Fruit fly (Drosophila melanogaster) whole organism, pupa: ENCODE data around the gene CG5902.
A peak's percentile ranks its signal among the peaks of the same experiment; 100 is the strongest.

Experiments
- CG10348 ChIP-seq: fragments of 200-800 bp; sonication (Bioruptor generic); IDR thresholded peaks from 2 replicates; pipeline ENCODE4 v1.3.6; 2022; ENCODE audit warnings: missing biosample characterization, missing genetic modification characterization
- CG12605 ChIP-seq: fragments of 200-800 bp; sonication (Bioruptor generic); IDR thresholded peaks from 2 replicates; pipeline ENCODE4 v1.3.6; 2022; ENCODE audit warnings: missing biosample characterization, missing genetic modification characterization
- CG13204 ChIP-seq: fragments of 200-800 bp; sonication (Bioruptor generic); optimal IDR thresholded peaks from 2 replicates; lab custom pipeline; 2018; ENCODE audit warnings: missing biosample characterization, mild to moderate bottlenecking, missing genetic modification characterization, moderate library complexity
- CG14655 ChIP-seq: fragments of 200-800 bp; sonication (Bioruptor generic); optimal IDR thresholded peaks from 3 replicates; lab custom pipeline; 2017; ENCODE audit warnings: mild to moderate bottlenecking, missing biosample characterization, missing genetic modification reagents, missing genetic modification characterization
- CG15710 ChIP-seq: fragments of 200-800 bp; sonication (Bioruptor generic); optimal IDR thresholded peaks from 2 replicates; lab custom pipeline; 2018; ENCODE audit warnings: missing biosample characterization, mild to moderate bottlenecking, missing genetic modification characterization, moderate library complexity
- CG17806 ChIP-seq: fragments of 200-800 bp; sonication (Bioruptor generic); optimal IDR thresholded peaks from 2 replicates; lab custom pipeline; 2018; ENCODE audit warnings: missing biosample characterization, mild to moderate bottlenecking, missing genetic modification characterization, moderate library complexity
- CG32121 ChIP-seq: fragments of 200-800 bp; sonication (Bioruptor generic); IDR thresholded peaks from 2 replicates; pipeline ENCODE4 v1.3.6; 2022; ENCODE audit warnings: missing biosample characterization, missing genetic modification characterization
- CG34367 ChIP-seq: fragments of 200-800 bp; sonication (Bioruptor generic); optimal IDR thresholded peaks from 2 replicates; lab custom pipeline; 2018; ENCODE audit warnings: missing biosample characterization, mild to moderate bottlenecking, missing genetic modification characterization
- CG4496 ChIP-seq: fragments of 200-800 bp; sonication (Bioruptor generic); IDR thresholded peaks from 3 replicates; pipeline ENCODE4 v1.3.6; 2022; ENCODE audit warnings: missing biosample characterization, missing genetic modification characterization
- CG8159 ChIP-seq: fragments of 200-800 bp; sonication (Bioruptor generic); optimal IDR thresholded peaks from 3 replicates; lab custom pipeline; 2018; ENCODE audit warnings: missing biosample characterization, mild to moderate bottlenecking, missing genetic modification characterization, moderate library complexity
- CG8301 ChIP-seq: fragments of 200-800 bp; sonication (Bioruptor generic); optimal IDR thresholded peaks from 2 replicates; lab custom pipeline; 2018; ENCODE audit warnings: missing biosample characterization, mild to moderate bottlenecking, missing genetic modification characterization
- CG9948 ChIP-seq: fragments of 200-800 bp; sonication (Bioruptor generic); optimal IDR thresholded peaks from 2 replicates; lab custom pipeline; 2018; ENCODE audit warnings: missing biosample characterization, mild to moderate bottlenecking, missing genetic modification characterization, moderate library complexity
- D1 ChIP-seq: fragments of 200-800 bp; sonication (Bioruptor generic); optimal IDR thresholded peaks from 2 replicates; lab custom pipeline; 2018; ENCODE audit warnings: missing biosample characterization, mild to moderate bottlenecking, missing genetic modification characterization, moderate library complexity
- EcR ChIP-seq: fragments of 200-800 bp; sonication (Bioruptor generic); optimal IDR thresholded peaks from 3 replicates; lab custom pipeline; 2019; ENCODE audit warnings: missing biosample characterization, missing genetic modification characterization, mild to moderate bottlenecking, moderate library complexity, missing genetic modification reagents
- Ets98B ChIP-seq: fragments of 200-800 bp; sonication (Bioruptor generic); IDR thresholded peaks from 2 replicates; pipeline ENCODE4 v1.3.6; 2022; ENCODE audit warnings: missing biosample characterization, missing genetic modification characterization
- Pif1A ChIP-seq: fragments of 200-800 bp; sonication (Bioruptor generic); optimal IDR thresholded peaks from 3 replicates; lab custom pipeline; 2016; ENCODE audit warnings: missing biosample characterization, missing genetic modification characterization
- Pif1B ChIP-seq: fragments of 200-800 bp; sonication (Bioruptor generic); optimal IDR thresholded peaks from 3 replicates; lab custom pipeline; 2016; ENCODE audit warnings: missing biosample characterization, missing genetic modification characterization
- Snoo ChIP-seq: fragments of 200-800 bp; sonication (Bioruptor generic); optimal IDR thresholded peaks from 3 replicates; lab custom pipeline; 2017; ENCODE audit warnings: missing biosample characterization, mild to moderate bottlenecking, missing genetic modification characterization, inconsistent platforms
- fd96Ca ChIP-seq: fragments of 200-800 bp; sonication (Bioruptor generic); IDR thresholded peaks from 3 replicates; pipeline ENCODE4 v1.3.6; 2022; ENCODE audit warnings: missing biosample characterization, missing genetic modification characterization
- gl ChIP-seq: fragments of 200-800 bp; sonication (Bioruptor generic); optimal IDR thresholded peaks from 2 replicates; lab custom pipeline; 2018; ENCODE audit warnings: missing biosample characterization, mild to moderate bottlenecking, missing genetic modification characterization
- rn ChIP-seq: fragments of 200-800 bp; sonication (Bioruptor generic); IDR thresholded peaks from 2 replicates; pipeline ENCODE4 v1.3.6; 2022; ENCODE audit warnings: missing biosample characterization, missing genetic modification characterization

The CG5902 gene

DNA sequence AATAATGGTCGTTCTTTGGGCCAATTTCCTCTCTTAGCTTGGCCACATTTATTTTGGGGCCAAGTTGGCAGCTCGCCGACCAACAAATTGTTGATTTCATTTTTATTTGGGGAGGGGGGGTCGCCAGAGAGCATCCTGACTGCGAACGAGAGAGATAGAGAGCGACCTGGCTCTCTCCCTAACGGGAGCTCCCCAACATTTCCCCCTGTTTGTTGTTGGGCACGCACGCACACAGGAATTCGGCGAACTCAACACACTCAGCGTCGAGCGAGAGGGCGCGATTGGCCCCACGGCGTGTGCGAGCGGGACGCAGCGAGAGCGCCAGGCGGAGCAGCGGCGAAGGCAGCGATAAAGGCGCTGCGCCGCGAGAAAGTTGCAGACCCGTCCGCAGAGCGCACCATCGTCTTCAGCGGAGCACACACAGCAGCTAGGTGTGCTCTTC lies 23.6 kb upstream of the CG5902 start, which contains the start of gene CG31140:
CG31140 (plus strand) TSS at position 400 of the 442 bp plus-strand sequence.
- TF ChIP-seq CG13204 (peak; percentile 95), Ets98B (GFP tag; lab: Robert Waterston, UW) (peak; percentile 63; the same call in 1 of the 2 replicates), CG32121 (GFP tag; lab: Robert Waterston, UW) (peak; percentile 45; the same call in 1 of the 2 replicates), CG4496 (GFP tag; lab: Robert Waterston, UW) (peak; percentile 81), rn (GFP tag; lab: Robert Waterston, UW) (no peak), fd96Ca (GFP tag; lab: Robert Waterston, UW) (0 out of 3 replicates have a peak, but pooled peaks have one; percentile 57), CG14655 (GFP tag; lab: Kevin White, UChicago) (peak; percentile 32), CG12605 (peak; percentile 63; the same call in 1 of the 2 replicates), CG8301 (tag; lab: Kevin White, UChicago) (no peak), Pif1B (GFP tag; lab: Kevin White, UChicago) (peak; percentile 49)

DNA sequence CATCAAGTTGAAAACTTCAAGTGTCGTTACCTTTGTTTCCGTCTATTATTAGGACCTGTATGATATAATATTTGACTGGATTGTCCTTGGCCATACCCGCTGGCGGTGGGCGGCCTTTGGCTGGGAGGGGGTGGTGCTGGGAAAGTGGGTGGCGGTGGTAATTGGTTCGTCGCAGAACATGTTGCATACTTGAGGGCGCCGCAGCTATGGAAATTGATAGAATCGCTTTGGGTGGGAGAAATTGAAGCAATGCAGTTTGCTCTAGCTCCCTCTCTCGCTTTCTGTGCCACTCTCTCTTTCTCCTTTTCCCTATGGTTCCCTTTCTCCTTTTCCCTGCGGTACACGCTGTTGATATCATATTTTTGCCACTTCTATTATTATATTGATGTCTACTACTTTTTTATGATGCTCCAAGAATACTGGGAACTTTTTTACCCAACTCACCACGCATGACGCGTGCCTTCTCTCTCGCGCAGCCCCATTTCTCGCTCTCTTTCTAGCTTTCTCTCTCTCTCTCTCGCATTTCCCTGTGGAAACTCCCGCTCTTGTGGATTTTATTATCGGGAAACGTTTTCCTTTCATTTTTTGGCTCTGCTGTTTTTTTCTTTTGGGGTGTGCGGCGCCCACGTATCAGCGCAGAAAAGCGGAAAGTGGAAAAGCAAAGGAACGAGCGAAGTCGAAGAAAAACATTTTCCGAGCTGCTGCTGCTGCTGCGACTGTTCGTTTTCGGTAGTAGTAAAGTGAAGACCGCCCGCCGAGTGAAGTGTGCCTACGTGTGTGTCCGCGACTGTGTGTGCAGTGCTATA lies 21.3 kb upstream of the CG5902 start:
- TF ChIP-seq Pif1B (GFP tag; lab: Kevin White, UChicago) (no peak), Ets98B (GFP tag; lab: Robert Waterston, UW) (0 out of 2 replicates have a peak, but pooled peaks have one; percentile 10)

DNA sequence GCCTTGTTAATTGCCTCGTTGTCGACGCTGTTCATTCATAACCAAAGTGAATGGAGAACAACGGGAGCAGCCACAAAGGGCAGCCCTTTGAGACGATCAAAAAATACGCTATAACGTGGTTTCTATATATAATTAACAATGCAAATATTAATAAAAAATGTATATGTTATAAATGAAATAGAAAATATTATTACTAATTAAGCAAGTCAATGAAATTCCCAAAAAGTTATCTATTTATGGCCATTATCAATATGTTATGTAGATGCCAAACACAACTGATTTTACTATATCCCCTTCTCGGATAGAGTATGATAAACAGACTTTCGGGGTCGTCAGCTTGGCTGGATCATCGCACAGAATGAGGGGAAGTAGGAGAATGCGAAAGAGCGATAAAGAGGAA lies 17.0 kb upstream of the CG5902 start:
- TF ChIP-seq EcR (GFP tag; lab: Kevin White, UChicago) (peak; percentile 69), CG17806 (no peak), CG4496 (GFP tag; lab: Robert Waterston, UW) (no peak), D1 (no peak), CG32121 (GFP tag; lab: Robert Waterston, UW) (no peak)

DNA sequence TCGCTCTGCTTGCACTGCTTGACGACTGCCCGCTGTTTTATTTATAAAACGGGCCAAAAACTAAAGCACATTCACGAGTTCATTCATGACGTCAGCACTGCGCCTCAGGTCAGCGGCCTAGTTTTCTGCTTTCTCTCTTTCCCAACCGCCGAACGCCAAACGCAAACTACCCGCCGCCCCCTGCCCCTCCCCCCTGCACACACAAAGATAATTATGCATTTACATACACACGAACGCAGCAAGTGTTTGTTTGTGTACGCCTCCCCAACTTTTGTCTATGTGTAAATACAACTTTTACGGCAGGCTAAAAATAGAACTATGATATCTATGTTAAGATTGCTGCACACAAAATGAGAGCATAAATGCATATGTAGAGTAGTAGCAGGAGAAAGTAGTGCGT lies 15.2 kb upstream of the CG5902 start:
- TF ChIP-seq CG34367 (no peak), Pif1B (GFP tag; lab: Kevin White, UChicago) (no peak), CG4496 (GFP tag; lab: Robert Waterston, UW) (peak; percentile 10; the same call in 1 of the 3 replicates), CG12605 (no peak), CG9948 (no peak), CG32121 (GFP tag; lab: Robert Waterston, UW) (0 out of 2 replicates have a peak, but pooled peaks have one; percentile 22)
- TF ChIP-seq, all 21 proteins: peak for 2

DNA sequence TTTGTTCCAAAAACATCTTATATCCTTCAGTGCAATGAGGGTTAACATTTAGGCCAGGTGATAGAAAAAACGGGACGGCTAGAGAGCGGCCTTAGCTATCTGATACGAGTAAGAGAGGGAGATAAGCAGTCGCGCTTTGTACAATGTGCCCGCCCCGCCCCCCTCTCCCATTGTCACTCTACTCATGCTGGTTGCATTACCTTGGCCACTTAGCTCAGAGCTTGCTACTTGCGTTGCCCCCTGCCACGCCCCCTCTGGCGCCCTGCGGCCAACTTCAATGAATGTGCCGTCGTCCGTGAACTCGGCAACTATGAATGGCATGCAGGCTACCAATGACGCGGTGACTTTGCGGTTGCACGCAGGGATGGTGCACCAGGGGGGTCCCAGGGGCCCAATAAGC lies 14.7 kb upstream of the CG5902 start:
- no peak for TF ChIP-seq Ets98B (GFP tag; lab: Robert Waterston, UW)
- TF ChIP-seq Pif1A (GFP tag; lab: Kevin White, UChicago) = no peak
- TF ChIP-seq EcR (GFP tag; lab: Kevin White, UChicago) = no peak
- no peak for TF ChIP-seq CG34367
- no peak for TF ChIP-seq fd96Ca (GFP tag; lab: Robert Waterston, UW)
- no peak for TF ChIP-seq CG8159 (tag; lab: Kevin White, UChicago)
- TF ChIP-seq CG8301 (tag; lab: Kevin White, UChicago) = no peak
- no peak for TF ChIP-seq CG10348 (GFP tag; lab: Robert Waterston, UW)
- no peak for TF ChIP-seq rn (GFP tag; lab: Robert Waterston, UW)
- TF ChIP-seq CG14655 (GFP tag; lab: Kevin White, UChicago) = no peak

DNA sequence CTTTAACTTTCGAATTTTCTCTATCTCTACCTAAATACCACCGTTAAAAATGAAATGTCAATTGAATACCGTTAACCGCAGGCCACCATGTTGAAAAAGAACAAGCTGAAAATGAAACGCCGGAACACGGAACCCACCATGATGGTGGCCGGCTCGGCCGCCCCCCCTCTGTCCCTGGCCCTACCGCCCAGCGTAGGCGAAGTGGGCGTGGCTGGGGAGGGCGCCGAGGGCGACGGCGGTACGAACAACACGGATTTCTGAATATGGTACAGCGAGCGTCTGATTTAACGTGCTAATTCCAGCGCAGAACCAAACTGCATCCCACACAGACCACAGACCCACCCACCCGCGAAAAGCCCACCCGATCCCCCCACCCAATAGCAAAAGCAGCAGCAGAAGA lies 4.8 kb upstream of the CG5902 start:
- TF ChIP-seq gl (tag; lab: Kevin White, UChicago) (no peak), CG34367 (no peak), CG14655 (GFP tag; lab: Kevin White, UChicago) (no peak), CG8301 (tag; lab: Kevin White, UChicago) (no peak), Snoo (tag; lab: Kevin White, UChicago) (no peak), CG9948 (no peak), EcR (GFP tag; lab: Kevin White, UChicago) (no peak), CG32121 (GFP tag; lab: Robert Waterston, UW) (no peak), CG15710 (tag; lab: Kevin White, UChicago) (no peak), CG12605 (no peak), D1 (no peak), Pif1A (GFP tag; lab: Kevin White, UChicago) (no peak), Pif1B (GFP tag; lab: Kevin White, UChicago) (no peak), CG17806 (no peak), CG10348 (GFP tag; lab: Robert Waterston, UW) (no peak), CG4496 (GFP tag; lab: Robert Waterston, UW) (no peak), fd96Ca (GFP tag; lab: Robert Waterston, UW) (no peak), rn (GFP tag; lab: Robert Waterston, UW) (no peak), CG8159 (tag; lab: Kevin White, UChicago) (no peak)

DNA sequence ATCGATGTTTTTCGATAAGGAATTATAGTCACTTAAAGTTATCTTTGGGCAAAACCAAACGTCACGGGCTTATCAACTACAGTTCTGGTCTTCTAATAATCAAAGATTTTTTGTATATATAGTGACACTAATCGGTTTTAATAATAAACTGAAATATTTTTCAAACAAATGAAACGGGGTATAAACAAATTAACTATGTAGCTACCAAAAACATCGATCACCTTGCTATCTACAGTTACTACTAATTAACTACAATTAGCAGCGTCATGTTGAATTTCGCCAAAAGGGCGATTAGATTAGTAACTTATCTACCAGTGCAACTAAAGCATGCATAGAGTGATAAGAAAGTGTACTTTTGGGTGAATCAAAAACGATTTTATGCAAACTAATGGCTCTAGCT lies 4.9 kb downstream of the CG5902 start:
- TF ChIP-seq D1 = no peak
- no peak for TF ChIP-seq CG13204
- no peak for TF ChIP-seq CG9948
- no peak for TF ChIP-seq CG8301 (tag; lab: Kevin White, UChicago)
- no peak for TF ChIP-seq CG32121 (GFP tag; lab: Robert Waterston, UW)
- no peak for TF ChIP-seq CG10348 (GFP tag; lab: Robert Waterston, UW)
- TF ChIP-seq Pif1B (GFP tag; lab: Kevin White, UChicago) = no peak
- no peak for TF ChIP-seq rn (GFP tag; lab: Robert Waterston, UW)
- no peak for TF ChIP-seq CG34367
- TF ChIP-seq CG12605 = no peak
- TF ChIP-seq Ets98B (GFP tag; lab: Robert Waterston, UW) = no peak
- no peak for TF ChIP-seq fd96Ca (GFP tag; lab: Robert Waterston, UW)
- TF ChIP-seq Snoo (tag; lab: Kevin White, UChicago) = no peak
- no peak for TF ChIP-seq CG17806
- TF ChIP-seq CG15710 (tag; lab: Kevin White, UChicago) = no peak
- TF ChIP-seq gl (tag; lab: Kevin White, UChicago) = no peak
- no peak for TF ChIP-seq CG4496 (GFP tag; lab: Robert Waterston, UW)
